Worm (Caenorhabditis elegans) whole organism, mixed stage, embryonic: ENCODE data around the gene F26D2.13.

Source experiments
- blmp-1 ChIP-seq: fragments of 150-350 bp; optimal IDR thresholded peaks from 2 replicates; lab custom pipeline; 2014; ENCODE audit warnings: missing biosample characterization, missing genetic modification characterization
- ceh-83 ChIP-seq: fragments of 200-800 bp; sonication (Bioruptor generic); optimal IDR thresholded peaks from 2 replicates; lab custom pipeline; 2018; ENCODE audit warnings: mild to moderate bottlenecking, missing genetic modification characterization, missing compliant biosample characterization
- elt-1 ChIP-seq: sonication (generic microtip); optimal IDR thresholded peaks from 2 replicates; lab custom pipeline; 2017; ENCODE audit warnings: missing genetic modification characterization, mild to moderate bottlenecking, missing compliant biosample characterization, antibody characterized with exemption, moderate library complexity, borderline replicate concordance; ENCODE audit not compliant: insufficient read depth
- lin-32 ChIP-seq: fragments of 200-800 bp; sonication (Bioruptor generic); optimal IDR thresholded peaks from 2 replicates; lab custom pipeline; 2018; ENCODE audit warnings: mild to moderate bottlenecking, missing genetic modification characterization, missing compliant biosample characterization
- mls-2 ChIP-seq: sonication (generic microtip); optimal IDR thresholded peaks from 2 replicates; lab custom pipeline; 2016; ENCODE audit warnings: mild to moderate bottlenecking, missing genetic modification characterization, moderate library complexity, missing compliant biosample characterization
- nhr-12 ChIP-seq: fragments of 150-350 bp; optimal IDR thresholded peaks from 2 replicates; lab custom pipeline; 2014; ENCODE audit warnings: missing biosample characterization, missing genetic modification characterization
- nhr-237 ChIP-seq: fragments of 150-350 bp; optimal IDR thresholded peaks from 2 replicates; lab custom pipeline; 2014; ENCODE audit warnings: missing biosample characterization, missing genetic modification characterization
- nhr-28 ChIP-seq: fragments of 150-350 bp; optimal IDR thresholded peaks from 2 replicates; lab custom pipeline; 2014; ENCODE audit warnings: missing biosample characterization, missing genetic modification characterization
- nhr-76 ChIP-seq: sonication (generic microtip); optimal IDR thresholded peaks from 2 replicates; lab custom pipeline; 2017; ENCODE audit warnings: missing biosample characterization, missing genetic modification characterization
- pha-4 ChIP-seq: fragments of 150-350 bp; optimal IDR thresholded peaks from 2 replicates; lab custom pipeline; 2018; ENCODE audit warnings: missing biosample characterization, missing genetic modification reagents, missing genetic modification characterization
- unc-120 ChIP-seq: sonication (generic microtip); optimal IDR thresholded peaks from 2 replicates; lab custom pipeline; 2017; ENCODE audit warnings: missing genetic modification characterization, missing compliant biosample characterization; ENCODE audit not compliant: poor library complexity, severe bottlenecking
- unc-39 ChIP-seq: fragments of 150-350 bp; optimal IDR thresholded peaks from 2 replicates; lab custom pipeline; 2014; ENCODE audit warnings: missing biosample characterization, missing genetic modification characterization
- zip-8 ChIP-seq: fragments of 150-350 bp; optimal IDR thresholded peaks from 2 replicates; lab custom pipeline; 2014; ENCODE audit warnings: missing biosample characterization, missing genetic modification characterization
- ztf-11 ChIP-seq: fragments of 150-350 bp; optimal IDR thresholded peaks from 2 replicates; lab custom pipeline; 2014; ENCODE audit warnings: missing biosample characterization, missing genetic modification characterization

- TF ChIP-seq unc-39 (tag; lab: Kevin White, UChicago) (no peak), ztf-11 (tag; lab: Kevin White, UChicago) (no peak), unc-120 (no peak), nhr-12 (no peak), ceh-83 (GFP tag; lab: Kevin White, UChicago) (no peak), lin-32 (no peak), nhr-28 (tag; lab: Kevin White, UChicago) (no peak), elt-1 (tag; lab: Kevin White, UChicago) (no peak), nhr-76 (no peak), mls-2 (tag; lab: Kevin White, UChicago) (no peak), zip-8 (tag; lab: Kevin White, UChicago) (no peak), nhr-237 (tag; lab: Kevin White, UChicago) (no peak), pha-4 (tag; lab: Kevin White, UChicago) (no peak), blmp-1 (tag; lab: Kevin White, UChicago) (no peak)
Measured at ce11 chrV:16471995-16472563, 36.7 kb upstream of the F26D2.13 start, which contains the start of gene srw-35.
